In the genomic region with DNA sequence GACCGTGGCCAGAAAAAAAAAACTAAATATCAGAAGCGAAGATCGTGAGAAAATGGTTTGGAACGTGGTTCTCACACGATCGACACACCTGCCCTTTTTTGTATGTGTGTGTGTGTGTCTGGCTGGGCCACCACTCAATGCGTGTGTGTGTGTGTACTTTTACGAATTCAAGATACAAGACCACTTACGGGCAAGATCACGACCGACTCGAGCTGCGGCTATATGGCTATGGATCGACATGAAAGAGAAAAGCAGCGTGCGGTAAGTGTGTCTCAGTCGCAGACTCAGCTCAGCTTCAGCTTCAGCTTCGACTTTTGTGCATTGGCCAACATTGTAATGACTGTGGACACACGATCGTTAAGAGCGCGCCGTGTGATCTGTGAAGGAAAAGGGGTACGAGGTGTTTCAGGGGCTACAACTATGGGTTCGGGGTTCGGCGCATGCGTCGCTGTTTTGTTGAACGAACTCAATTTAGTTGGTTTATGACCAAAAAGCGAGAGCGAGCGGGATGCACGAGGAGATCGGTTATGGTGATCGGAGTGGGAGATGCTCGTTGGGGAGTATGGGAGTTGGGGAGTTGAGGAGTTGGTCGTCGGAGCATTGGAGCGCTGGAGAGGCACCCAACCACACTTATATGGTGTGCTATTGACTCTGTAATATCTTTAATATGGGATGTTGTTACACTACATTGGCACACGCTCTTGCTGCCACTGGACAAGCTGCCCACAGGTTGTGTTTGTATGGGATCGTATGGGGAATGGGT, we compare ENCODE assay signal across 1 fruit fly cellular context.
TF ChIP-seq lines count a peak whose summit lies in the region.

No protein-coding gene starts in this region.

TF ChIP-seq in whole organism, embryonic, 481 proteins besides CTCF, POLR2A, EP300 and RAD21 (continued from another document):
- TF ChIP-seq chn (GFP tag; optimal IDR thresholded peaks at IDR 0.05; lab: Kevin White, UChicago) (peak; percentile 26), abd-A (tag; optimal IDR thresholded peaks at IDR 0.05; lab: Kevin White, UChicago) (peak; percentile 91), ci (GFP tag; IDR thresholded peaks at IDR 0.05; lab: Robert Waterston, UW) (0 out of 3 replicates have a peak, but pooled peaks have one; percentile 5), zen2 (GFP tag; IDR thresholded peaks at IDR 0.05; lab: Robert Waterston, UW; ENCODE audit: partially characterized antibody) (0 out of 3 replicates have a peak, but pooled peaks have one; percentile 26), Neu2 (GFP tag; optimal IDR thresholded peaks at IDR 0.05; lab: Kevin White, UChicago; ENCODE audit: borderline replicate concordance) (no peak), Deaf1 (tag; optimal IDR thresholded peaks at IDR 0.05; lab: Kevin White, UChicago) (peak; percentile 66), oc (tag; optimal IDR thresholded peaks at IDR 0.05; lab: Kevin White, UChicago) (peak; percentile 64), CG12769 (tag; optimal IDR thresholded peaks at IDR 0.05; lab: Kevin White, UChicago) (peak; percentile 68), CG9932 (GFP tag; IDR thresholded peaks at IDR 0.05; lab: Robert Waterston, UW) (no peak), cwo (GFP tag; optimal IDR thresholded peaks at IDR 0.05; lab: Kevin White, UChicago) (peak; percentile 56), crol (GFP tag; IDR thresholded peaks at IDR 0.05; lab: Robert Waterston, UW) (peak; percentile 72), CG17912 (GFP tag; optimal IDR thresholded peaks at IDR 0.05; lab: Kevin White, UChicago) (no peak), mirr (GFP tag; optimal IDR thresholded peaks at IDR 0.05; lab: Kevin White, UChicago) (peak; percentile 19), kni (GFP tag; optimal IDR thresholded peaks at IDR 0.05; lab: Kevin White, UChicago) (peak; percentile 99), Camta (GFP tag; optimal IDR thresholded peaks at IDR 0.05; lab: Kevin White, UChicago) (no peak), sqz (GFP tag; optimal IDR thresholded peaks at IDR 0.05; lab: Kevin White, UChicago) (peak; percentile 98), D (optimal IDR thresholded peaks at IDR 0.05; lab: Kevin White, UChicago) (peak; percentile 75), D (GFP tag; optimal IDR thresholded peaks at IDR 0.05; lab: Kevin White, UChicago) (no peak), Abd-B (GFP tag; optimal IDR thresholded peaks at IDR 0.05; lab: Kevin White, UChicago) (peak; percentile 26), Adf1 (GFP tag; IDR thresholded peaks at IDR 0.05; lab: Robert Waterston, UW) (no peak), ac (GFP tag; optimal IDR thresholded peaks at IDR 0.05; lab: Kevin White, UChicago) (peak; percentile 94), CG10543 (GFP tag; optimal IDR thresholded peaks at IDR 0.05; lab: Kevin White, UChicago) (peak; percentile 77), CG32772 (GFP tag; IDR thresholded peaks at IDR 0.05; lab: Robert Waterston, UW) (peak; percentile 27; the same call in 1 of the 2 replicates), grn (GFP tag; optimal IDR thresholded peaks at IDR 0.05; lab: Kevin White, UChicago) (peak; percentile 77), dati (GFP tag; IDR thresholded peaks at IDR 0.05; lab: Robert Waterston, UW) (no peak), CG18262 (tag; optimal IDR thresholded peaks at IDR 0.05; lab: Kevin White, UChicago) (no peak), dmrt99B (tag; optimal IDR thresholded peaks at IDR 0.05; lab: Kevin White, UChicago) (peak; percentile 14), CG12104 (GFP tag; optimal IDR thresholded peaks at IDR 0.05; lab: Kevin White, UChicago) (no peak), pros (GFP tag; optimal IDR thresholded peaks at IDR 0.05; lab: Kevin White, UChicago) (peak; percentile 98), dpn (GFP tag; optimal IDR thresholded peaks at IDR 0.05; lab: Kevin White, UChicago) (peak in 1 of 2 experiments; percentile 1), Blimp-1 (GFP tag; optimal IDR thresholded peaks at IDR 0.05; lab: Kevin White, UChicago) (peak; percentile 51), z (GFP tag; IDR thresholded peaks at IDR 0.05; lab: Robert Waterston, UW) (0 out of 3 replicates have a peak, but pooled peaks have one; percentile 24), chinmo (GFP tag; IDR thresholded peaks at IDR 0.05; lab: Robert Waterston, UW; ENCODE audit: partially characterized antibody) (0 out of 4 replicates have a peak, but pooled peaks have one; percentile 69), HLHmδ (GFP tag; optimal IDR thresholded peaks at IDR 0.05; lab: Kevin White, UChicago) (peak; percentile 90), Hr78 (GFP tag; optimal IDR thresholded peaks at IDR 0.05; lab: Kevin White, UChicago) (peak in 1 of 2 experiments; percentile 25), vfl (GFP tag; optimal IDR thresholded peaks at IDR 0.05; lab: Kevin White, UChicago) (no peak), CG1647 (GFP tag; optimal IDR thresholded peaks at IDR 0.05; lab: Kevin White, UChicago) (no peak), zf30C (GFP tag; optimal IDR thresholded peaks at IDR 0.05; lab: Kevin White, UChicago) (no peak)
